Fruit fly (Drosophila melanogaster) whole organism: ENCODE measurements around the gene Nlg2.

Source experiments
- CG8478 ChIP-seq: fragments of >200 bp; optimal IDR thresholded peaks from 2 replicates; lab custom pipeline; 2018; ENCODE audit warnings: inconsistent platforms
- Dll ChIP-seq: fragments of >200 bp; optimal IDR thresholded peaks from 2 replicates; lab custom pipeline; 2017
- EcR ChIP-seq, 2 experiments: fragments of >200 bp; optimal IDR thresholded peaks; 2 replicates each; lab custom pipeline; 2017; ENCODE audit warnings: missing biosample characterization in 2 of 2, missing genetic modification characterization in 2 of 2, missing genetic modification reagents in 2 of 2
- pan ChIP-seq: fragments of >200 bp; optimal IDR thresholded peaks from 2 replicates; lab custom pipeline; 2017
- psq ChIP-seq: fragments of >200 bp; optimal IDR thresholded peaks from 2 replicates; lab custom pipeline; 2017
- usp ChIP-seq: fragments of >200 bp; optimal IDR thresholded peaks from 2 replicates; lab custom pipeline; 2017; ENCODE audit warnings: missing biosample characterization, missing genetic modification characterization, mixed read lengths

Nlg2 gene

dm6 chr2L:6919850-6920660 lies 45.4 kb downstream of the Nlg2 start, which contains the start of gene x16:
x16 (minus strand) TSS chr2L:6920210.
- no peak for TF ChIP-seq Dll (lab: Kevin White, UChicago)
- no peak for TF ChIP-seq EcR (GFP tag; optimal IDR thresholded peaks at IDR 0.05; lab: Kevin White, UChicago)
- no peak for TF ChIP-seq psq (lab: Kevin White, UChicago)
- TF ChIP-seq pan (lab: Kevin White, UChicago): no peak
- no peak for TF ChIP-seq usp (GFP tag; lab: Kevin White, UChicago)
- no peak for TF ChIP-seq CG8478 (lab: Kevin White, UChicago)

DNA sequence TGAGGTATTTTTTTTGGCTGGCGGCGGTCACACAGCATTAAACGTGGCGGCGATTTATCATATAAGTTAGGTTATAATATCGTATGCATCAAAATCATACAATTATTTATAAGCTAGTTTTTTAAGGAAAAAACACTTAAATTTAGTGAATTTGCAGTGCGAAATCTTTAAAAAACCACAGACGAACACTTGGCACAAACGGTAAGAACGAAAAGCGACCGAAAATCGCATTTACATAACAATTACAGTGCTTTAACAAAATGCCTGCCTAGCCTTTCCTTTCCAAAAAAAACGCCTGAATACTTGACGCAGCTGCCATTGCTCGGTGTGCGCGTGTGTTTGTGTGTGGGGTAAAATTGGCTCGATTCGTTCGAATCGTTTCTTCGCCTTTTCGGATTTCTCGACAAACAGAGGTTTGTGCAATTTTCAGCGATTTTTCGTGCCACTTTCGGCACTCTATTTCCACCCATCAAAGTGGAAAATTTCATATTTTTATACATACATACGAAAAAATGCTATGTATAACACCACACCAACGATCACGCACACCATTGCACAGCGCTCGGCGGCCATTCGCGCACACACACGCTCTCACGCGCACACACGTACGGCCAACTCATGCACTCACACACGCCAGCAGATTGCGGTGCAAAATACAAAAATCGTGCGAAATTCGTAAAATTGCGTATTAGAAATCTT lies 46.1 kb downstream of the Nlg2 start, which contains the start of gene Hrb27C:
Gene Hrb27C (plus strand): TSS at position 44 of the 699 bp plus-strand sequence.
- TF ChIP-seq Dll (lab: Kevin White, UChicago) (no peak), CG8478 (lab: Kevin White, UChicago) (peak; percentile 33)

dm6 chr2L:6921360-6922090 lies 46.8 kb downstream of the Nlg2 start:
- TF ChIP-seq pan (lab: Kevin White, UChicago) (no peak), usp (GFP tag; lab: Kevin White, UChicago) (no peak), psq (lab: Kevin White, UChicago) (no peak), Dll (lab: Kevin White, UChicago) (no peak), EcR (GFP tag; optimal IDR thresholded peaks at IDR 0.05; lab: Kevin White, UChicago) (no peak), CG8478 (lab: Kevin White, UChicago) (no peak)

dm6 chr2L:6922091-6922753 lies 47.5 kb downstream of the Nlg2 start:
- no peak for TF ChIP-seq psq (lab: Kevin White, UChicago)
- no peak for TF ChIP-seq Dll (lab: Kevin White, UChicago)
- no peak for TF ChIP-seq usp (GFP tag; lab: Kevin White, UChicago)
- no peak for TF ChIP-seq pan (lab: Kevin White, UChicago)

- TF ChIP-seq EcR (GFP tag; optimal IDR thresholded peaks at IDR 0.05; lab: Kevin White, UChicago) (no peak), usp (GFP tag; lab: Kevin White, UChicago) (no peak), pan (lab: Kevin White, UChicago) (no peak), CG8478 (lab: Kevin White, UChicago) (no peak), psq (lab: Kevin White, UChicago) (no peak), Dll (lab: Kevin White, UChicago) (no peak)
These were observed 50.4 kb downstream of the Nlg2 start for dm6 chr2L:6925114-6925513.

dm6 chr2L:6931821-6932220 lies 57.1 kb downstream of the Nlg2 start, which contains the start of gene CG43232:
CG43232 (plus strand) TSS chr2L:6932121.
- TF ChIP-seq EcR (GFP tag; optimal IDR thresholded peaks at IDR 0.05; lab: Kevin White, UChicago): no peak
- no peak for TF ChIP-seq Dll (lab: Kevin White, UChicago)
- no peak for TF ChIP-seq usp (GFP tag; lab: Kevin White, UChicago)
- no peak for TF ChIP-seq psq (lab: Kevin White, UChicago)
- no peak for TF ChIP-seq CG8478 (lab: Kevin White, UChicago)
- TF ChIP-seq pan (lab: Kevin White, UChicago): no peak

DNA sequence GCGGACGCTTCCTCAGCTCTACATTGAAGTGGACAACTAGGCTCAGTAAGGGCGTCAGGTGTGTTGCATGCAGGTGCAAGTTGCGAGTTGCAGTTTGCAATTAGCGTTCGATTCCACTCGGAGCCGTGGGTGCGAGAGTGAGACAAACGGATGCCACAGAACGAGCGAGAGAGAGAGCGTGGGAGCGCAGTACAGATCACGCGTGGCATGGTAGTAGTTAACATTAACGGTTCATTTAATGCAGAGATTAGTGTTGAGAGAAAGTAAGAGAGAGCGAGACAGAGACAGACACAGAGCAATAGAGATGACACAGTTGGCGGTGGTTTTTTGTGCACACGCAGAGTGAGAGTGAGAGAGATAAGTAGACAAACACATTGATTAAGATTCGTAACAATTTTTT lies 65.0 kb downstream of the Nlg2 start:
- TF ChIP-seq usp (GFP tag; lab: Kevin White, UChicago) (no peak), Dll (lab: Kevin White, UChicago) (no peak), pan (lab: Kevin White, UChicago) (no peak), EcR (GFP tag; optimal IDR thresholded peaks at IDR 0.05; lab: Kevin White, UChicago) (no peak), CG8478 (lab: Kevin White, UChicago) (no peak), psq (lab: Kevin White, UChicago) (no peak)

dm6 chr2L:6941731-6942130 lies 67.0 kb downstream of the Nlg2 start:
- TF ChIP-seq Dll (lab: Kevin White, UChicago) (no peak), pan (lab: Kevin White, UChicago) (no peak), CG8478 (lab: Kevin White, UChicago) (no peak), usp (GFP tag; lab: Kevin White, UChicago) (no peak), psq (lab: Kevin White, UChicago) (no peak), EcR (GFP tag; optimal IDR thresholded peaks at IDR 0.05; lab: Kevin White, UChicago) (no peak)

dm6 chr2L:6942714-6943113 lies 68.0 kb downstream of the Nlg2 start, which contains the start of gene CG18304:
CG18304 (minus strand) TSS chr2L:6942814.
- no peak for TF ChIP-seq pan (lab: Kevin White, UChicago)
- TF ChIP-seq Dll (lab: Kevin White, UChicago): no peak
- no peak for TF ChIP-seq psq (lab: Kevin White, UChicago)
- TF ChIP-seq EcR (GFP tag; optimal IDR thresholded peaks at IDR 0.05; lab: Kevin White, UChicago): no peak
- TF ChIP-seq usp (GFP tag; lab: Kevin White, UChicago): no peak

- TF ChIP-seq Dll (lab: Kevin White, UChicago): no peak
- no peak for TF ChIP-seq EcR (GFP tag; optimal IDR thresholded peaks at IDR 0.05; lab: Kevin White, UChicago)
- TF ChIP-seq psq (lab: Kevin White, UChicago): no peak
- no peak for TF ChIP-seq usp (GFP tag; lab: Kevin White, UChicago)
- no peak for TF ChIP-seq CG8478 (lab: Kevin White, UChicago)
- TF ChIP-seq pan (lab: Kevin White, UChicago): no peak
These were observed 70.4 kb downstream of the Nlg2 start, which contains the start of gene Fgop2 for dm6 chr2L:6945088-6945487. Fgop2 (minus strand) TSS chr2L:6945289.
